Worm (Caenorhabditis elegans) whole organism, L4 larva: ENCODE measurements around the gene C16C8.18.

Experiments used
- ama-1 ChIP-seq: fragments of 150-350 bp; optimal IDR thresholded peaks from 2 replicates; lab custom pipeline; 2014; ENCODE audit warnings: inconsistent platforms, mixed read lengths
- ceh-82 ChIP-seq: sonication (generic microtip); optimal IDR thresholded peaks from 2 replicates; lab custom pipeline; 2017; ENCODE audit warnings: missing biosample characterization, missing genetic modification characterization
- daf-19 ChIP-seq: fragments of 200-800 bp; sonication (Bioruptor generic); conservative IDR thresholded peaks from 2 replicates; pipeline ENCODE4 v1.3.6; 2022; ENCODE audit warnings: missing genetic modification characterization, missing compliant biosample characterization
- fkh-10 ChIP-seq: fragments of 150-350 bp; optimal IDR thresholded peaks from 2 replicates; lab custom pipeline; 2014; ENCODE audit warnings: missing biosample characterization, missing genetic modification reagents, missing genetic modification characterization
- hif-1 ChIP-seq, 2 experiments: sonication (generic microtip); optimal IDR thresholded peaks; 2 replicates each; lab custom pipeline; 2016 to 2017; ENCODE audit warnings: missing compliant biosample characterization in 2 of 2, missing genetic modification characterization in 2 of 2, missing genetic modification reagents in 2 of 2, missing genotype in 2 of 2, mild to moderate bottlenecking in 1 of 2
- lim-7 ChIP-seq: fragments of 200-800 bp; sonication (Bioruptor generic); IDR thresholded peaks from 2 replicates; pipeline ENCODE4 v1.3.6; 2022; ENCODE audit warnings: missing genetic modification characterization, missing compliant biosample characterization
- madf-9 ChIP-seq: fragments of 200-800 bp; sonication (Bioruptor generic); conservative IDR thresholded peaks from 2 replicates; pipeline ENCODE4 v1.3.6; 2022; ENCODE audit warnings: missing genetic modification reagents, missing genetic modification characterization, missing compliant biosample characterization
- nhr-102 ChIP-seq: sonication (generic microtip); optimal IDR thresholded peaks from 2 replicates; lab custom pipeline; 2016; ENCODE audit warnings: mild to moderate bottlenecking, missing genetic modification characterization, moderate library complexity, missing compliant biosample characterization
- nhr-77 ChIP-seq: fragments of 150-350 bp; optimal IDR thresholded peaks from 2 replicates; lab custom pipeline; 2014; ENCODE audit warnings: missing biosample characterization, missing genetic modification characterization
- skn-1 ChIP-seq: fragments of 150-350 bp; optimal IDR thresholded peaks from 2 replicates; lab custom pipeline; 2014; ENCODE audit warnings: missing biosample characterization, missing genetic modification characterization

DNA sequence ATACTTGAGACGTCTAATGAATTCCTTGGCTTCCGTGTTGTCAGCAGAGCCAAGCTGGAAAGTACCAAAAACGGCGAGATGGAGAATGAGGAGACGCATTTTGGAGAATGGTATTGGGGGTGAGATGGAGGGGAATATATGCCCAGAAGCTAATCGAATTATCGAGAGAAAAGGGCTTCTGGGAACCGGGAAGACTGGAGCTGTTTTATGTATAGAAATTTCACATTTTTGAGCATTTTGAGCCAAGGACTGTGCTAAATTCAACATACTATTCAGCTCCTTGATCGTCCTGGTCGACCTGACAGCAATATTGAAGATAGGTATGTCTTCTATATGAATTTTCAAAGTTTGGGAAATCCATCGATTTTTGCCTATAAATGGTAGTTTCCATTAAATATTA is 30.5 kb downstream of the C16C8.18 start, which contains the start of gene C16C8.7:
- no peak for TF ChIP-seq ceh-82 (tag; lab: Kevin White, UChicago)
- no peak for TF ChIP-seq skn-1 (tag; lab: Kevin White, UChicago)
- TF ChIP-seq hif-1 (tag; optimal IDR thresholded peaks at IDR 0.05; lab: Kevin White, UChicago) = no peak
- no peak for TF ChIP-seq fkh-10
- TF ChIP-seq lim-7 (GFP tag; lab: Robert Waterston, UW) = no peak
- TF ChIP-seq daf-19 (GFP tag; lab: Robert Waterston, UW) = no peak
- no peak for TF ChIP-seq nhr-102 (tag; lab: Kevin White, UChicago)
- TF ChIP-seq ama-1 (lab: Kevin White, UChicago) = no peak
- TF ChIP-seq nhr-77 = no peak
- no peak for TF ChIP-seq madf-9 (GFP tag; lab: Robert Waterston, UW)
